Fruit fly (Drosophila melanogaster) whole organism, embryonic: ENCODE data around the gene DPCoAC.

ENCODE experiments used
- Asciz ChIP-seq: fragments of 200-800 bp; sonication (Bioruptor generic); optimal IDR thresholded peaks from 2 replicates; lab custom pipeline; 2017; ENCODE audit warnings: missing biosample characterization, mild to moderate bottlenecking, missing genetic modification characterization, missing genetic modification reagents
- Bgb ChIP-seq: fragments of 200-800 bp; sonication (Bioruptor generic); IDR thresholded peaks from 2 replicates; pipeline ENCODE4 v1.3.6; 2022; ENCODE audit warnings: missing biosample characterization, missing genetic modification characterization; ENCODE audit not compliant: partially characterized antibody
- CG10209 ChIP-seq: fragments of 200-800 bp; sonication (Bioruptor generic); optimal IDR thresholded peaks from 3 replicates; lab custom pipeline; 2017; ENCODE audit warnings: missing biosample characterization, mild to moderate bottlenecking, missing genetic modification characterization, missing genetic modification reagents
- CG13424 ChIP-seq: fragments of 200-800 bp; sonication (Bioruptor generic); optimal IDR thresholded peaks from 2 replicates; lab custom pipeline; 2019; ENCODE audit warnings: missing biosample characterization, mild to moderate bottlenecking, missing genetic modification characterization, moderate library complexity
- CG13624 ChIP-seq: fragments of 200-800 bp; sonication (Bioruptor generic); optimal IDR thresholded peaks from 2 replicates; lab custom pipeline; 2016; ENCODE audit warnings: missing biosample characterization, missing genetic modification characterization
- CG13894 ChIP-seq: fragments of 200-800 bp; sonication (Bioruptor generic); optimal IDR thresholded peaks from 3 replicates; lab custom pipeline; 2018; ENCODE audit warnings: missing biosample characterization, mild to moderate bottlenecking, missing genetic modification characterization, moderate library complexity
- CG15011 ChIP-seq: fragments of 200-800 bp; sonication (Bioruptor generic); optimal IDR thresholded peaks from 3 replicates; lab custom pipeline; 2018; ENCODE audit warnings: missing biosample characterization, mild to moderate bottlenecking, missing genetic modification characterization
- CG2116 ChIP-seq: fragments of 200-800 bp; sonication (Bioruptor generic); optimal IDR thresholded peaks from 3 replicates; lab custom pipeline; 2018; ENCODE audit warnings: missing biosample characterization, mild to moderate bottlenecking, missing genetic modification characterization
- CG2678 ChIP-seq: fragments of 200-800 bp; sonication (Bioruptor generic); optimal IDR thresholded peaks from 3 replicates; lab custom pipeline; 2019; ENCODE audit warnings: missing biosample characterization, mild to moderate bottlenecking, missing genetic modification characterization, moderate library complexity
- CG32532 ChIP-seq: fragments of 200-800 bp; sonication (Bioruptor generic); IDR thresholded peaks from 2 replicates; pipeline ENCODE4 v1.3.6; 2022; ENCODE audit warnings: missing biosample characterization, missing genetic modification characterization
- CG4328 ChIP-seq: fragments of 200-800 bp; sonication (Bioruptor generic); optimal IDR thresholded peaks from 3 replicates; lab custom pipeline; 2017; ENCODE audit warnings: missing biosample characterization, missing genetic modification reagents, missing genetic modification characterization
- CG4360 ChIP-seq: fragments of 200-800 bp; sonication (Bioruptor generic); IDR thresholded peaks from 2 replicates; pipeline ENCODE4 v1.3.6; 2022; ENCODE audit warnings: missing biosample characterization, missing genetic modification characterization
- CG4820 ChIP-seq: fragments of 200-800 bp; sonication (Bioruptor generic); optimal IDR thresholded peaks from 3 replicates; lab custom pipeline; 2016; ENCODE audit warnings: missing biosample characterization, missing genetic modification characterization
- CG6654 ChIP-seq: fragments of 200-800 bp; sonication (Bioruptor generic); optimal IDR thresholded peaks from 2 replicates; lab custom pipeline; 2017; ENCODE audit warnings: missing biosample characterization, mild to moderate bottlenecking, missing genetic modification characterization
- CG6813 ChIP-seq: fragments of 200-800 bp; sonication (Bioruptor generic); optimal IDR thresholded peaks from 2 replicates; lab custom pipeline; 2017; ENCODE audit warnings: missing biosample characterization, missing genetic modification characterization, mild to moderate bottlenecking, moderate library complexity, missing genetic modification reagents
- CG7786 ChIP-seq: fragments of 200-800 bp; sonication (Bioruptor generic); optimal IDR thresholded peaks from 2 replicates; lab custom pipeline; 2016; ENCODE audit warnings: missing biosample characterization, missing genetic modification characterization
- CG8290 ChIP-seq, 3 experiments: fragments of 200-800 bp; sonication (Bioruptor generic); optimal IDR thresholded peaks; 2 replicates each; lab custom pipeline; 2016 to 2019; ENCODE audit warnings: missing biosample characterization in 3 of 3, missing genetic modification characterization in 3 of 3, mild to moderate bottlenecking in 2 of 3, moderate library complexity in 1 of 3
- CG8924 ChIP-seq: fragments of 200-800 bp; optimal IDR thresholded peaks from 3 replicates; lab custom pipeline; 2019; ENCODE audit warnings: missing biosample characterization, mild to moderate bottlenecking, missing genetic modification characterization, moderate library complexity
- Deaf1 ChIP-seq: fragments of 200-800 bp; optimal IDR thresholded peaks from 3 replicates; lab custom pipeline; 2019; ENCODE audit warnings: missing biosample characterization, mild to moderate bottlenecking, missing genetic modification characterization, moderate library complexity
- Doc3 ChIP-seq: fragments of 200-800 bp; sonication (Bioruptor generic); IDR thresholded peaks from 3 replicates; pipeline ENCODE4 v1.3.6; 2022; ENCODE audit warnings: missing biosample characterization, missing genetic modification characterization; ENCODE audit not compliant: partially characterized antibody
- Dp ChIP-seq: fragments of 200-800 bp; sonication (Bioruptor generic); optimal IDR thresholded peaks from 2 replicates; lab custom pipeline; 2018; ENCODE audit warnings: missing biosample characterization, mild to moderate bottlenecking, missing genetic modification characterization, moderate library complexity
- Hey ChIP-seq: fragments of 200-800 bp; sonication (Bioruptor generic); optimal IDR thresholded peaks from 3 replicates; lab custom pipeline; 2018; ENCODE audit warnings: missing biosample characterization, mild to moderate bottlenecking, missing genetic modification characterization
- Hmx ChIP-seq: fragments of 200-800 bp; sonication (Bioruptor generic); optimal IDR thresholded peaks from 2 replicates; lab custom pipeline; 2016; ENCODE audit warnings: missing biosample characterization, missing genetic modification characterization
- MBD-R2 ChIP-seq: fragments of 200-800 bp; sonication (Bioruptor generic); IDR thresholded peaks from 2 replicates; pipeline ENCODE4 v1.3.6; 2022; ENCODE audit warnings: missing biosample characterization, missing genetic modification characterization
- MESR4 ChIP-seq: fragments of 200-800 bp; sonication (Bioruptor generic); optimal IDR thresholded peaks from 2 replicates; lab custom pipeline; 2018; ENCODE audit warnings: missing biosample characterization, mild to moderate bottlenecking, missing genetic modification characterization, moderate library complexity
- Nf-YC ChIP-seq: fragments of 200-800 bp; optimal IDR thresholded peaks from 3 replicates; lab custom pipeline; 2019; ENCODE audit warnings: missing biosample characterization, mild to moderate bottlenecking, missing genetic modification characterization, moderate library complexity
- Ptx1 ChIP-seq: fragments of 200-800 bp; sonication (Bioruptor generic); IDR thresholded peaks from 2 replicates; pipeline ENCODE4 v1.3.6; 2022; ENCODE audit warnings: missing biosample characterization, missing genetic modification characterization
- Side ChIP-seq: fragments of 200-800 bp; sonication (Bioruptor generic); optimal IDR thresholded peaks from 2 replicates; lab custom pipeline; 2016; ENCODE audit warnings: missing biosample characterization, missing genetic modification characterization
- Taf1 ChIP-seq: fragments of 200-800 bp; sonication (Bioruptor generic); IDR thresholded peaks from 2 replicates; pipeline ENCODE4 v1.3.6; 2022; ENCODE audit warnings: missing biosample characterization, missing genetic modification characterization
- ash1 ChIP-seq: fragments of 200-800 bp; sonication (Bioruptor generic); optimal IDR thresholded peaks from 2 replicates; lab custom pipeline; 2018; ENCODE audit warnings: missing biosample characterization, mild to moderate bottlenecking, missing genetic modification characterization
- ato ChIP-seq: fragments of 200-800 bp; sonication (Bioruptor generic); IDR thresholded peaks from 2 replicates; pipeline ENCODE4 v1.3.6; 2022; ENCODE audit warnings: missing biosample characterization, missing genetic modification characterization; ENCODE audit not compliant: partially characterized antibody
- bigmax ChIP-seq: fragments of 200-800 bp; sonication (Bioruptor generic); optimal IDR thresholded peaks from 2 replicates; lab custom pipeline; 2018; ENCODE audit warnings: missing biosample characterization, mild to moderate bottlenecking, missing genetic modification characterization
- cwo ChIP-seq: fragments of 200-800 bp; sonication (Bioruptor generic); optimal IDR thresholded peaks from 3 replicates; lab custom pipeline; 2017; ENCODE audit warnings: missing biosample characterization, missing genetic modification characterization, mild to moderate bottlenecking, moderate library complexity, missing genetic modification reagents
- gro ChIP-seq: fragments of 200-800 bp; sonication (Bioruptor generic); optimal IDR thresholded peaks from 2 replicates; lab custom pipeline; 2016; ENCODE audit warnings: missing biosample characterization, missing genetic modification characterization
- hth ChIP-seq: fragments of >200 bp; optimal IDR thresholded peaks from 2 replicates; lab custom pipeline; 2017; ENCODE audit warnings: inconsistent platforms
- lov ChIP-seq, 2 experiments: fragments of 200-800 bp in 1 of 2; fragments of >200 bp in 1 of 2; sonication (Bioruptor generic) in 1 of 2; IDR thresholded peaks in 1 of 2; optimal IDR thresholded peaks in 1 of 2; 2 replicates in 1 of 2; 3 replicates in 1 of 2; pipeline versions ENCODE4 v1.3.6 to Lab custom; 2017 to 2022; ENCODE audit warnings: missing biosample characterization in 1 of 2, missing genetic modification characterization in 1 of 2
- mam ChIP-seq: fragments of 200-800 bp; sonication (Bioruptor generic); optimal IDR thresholded peaks from 3 replicates; lab custom pipeline; 2016; ENCODE audit warnings: missing biosample characterization, missing genetic modification characterization
- nerfin-2 ChIP-seq: fragments of 200-800 bp; sonication (Bioruptor generic); IDR thresholded peaks from 2 replicates; pipeline ENCODE4 v1.3.6; 2022; ENCODE audit warnings: missing biosample characterization, missing genetic modification characterization; ENCODE audit not compliant: partially characterized antibody
- oc ChIP-seq: fragments of 200-800 bp; sonication (Bioruptor generic); optimal IDR thresholded peaks from 2 replicates; lab custom pipeline; 2018; ENCODE audit warnings: missing biosample characterization, mild to moderate bottlenecking, missing genetic modification characterization, moderate library complexity
- odd ChIP-seq: fragments of 200-800 bp; sonication (Bioruptor generic); optimal IDR thresholded peaks from 2 replicates; lab custom pipeline; 2017; ENCODE audit warnings: missing biosample characterization, mild to moderate bottlenecking, missing genetic modification characterization
- sc ChIP-seq, 3 experiments: fragments of >200 bp in 2 of 3; fragments of 200-800 bp in 1 of 3; sonication (Bioruptor generic) in 1 of 3; optimal IDR thresholded peaks; 2 replicates in 2 of 3; 3 replicates in 1 of 3; lab custom pipeline; 2017; ENCODE audit warnings: mild to moderate bottlenecking in 1 of 3, missing biosample characterization in 1 of 3, missing genetic modification characterization in 1 of 3, missing genetic modification reagents in 1 of 3
- scrt ChIP-seq: fragments of 200-800 bp; sonication (Bioruptor generic); optimal IDR thresholded peaks from 2 replicates; lab custom pipeline; 2018; ENCODE audit warnings: missing biosample characterization, mild to moderate bottlenecking, missing genetic modification characterization, moderate library complexity
- sna ChIP-seq: fragments of 200-800 bp; sonication (Bioruptor generic); IDR thresholded peaks from 2 replicates; pipeline ENCODE4 v1.3.6; 2022; ENCODE audit warnings: missing biosample characterization, missing genetic modification characterization; ENCODE audit not compliant: partially characterized antibody
- stc ChIP-seq: fragments of 200-800 bp; sonication (Bioruptor generic); IDR thresholded peaks from 2 replicates; pipeline ENCODE4 v1.3.6; 2022; ENCODE audit warnings: missing biosample characterization, missing genetic modification characterization
- ttk ChIP-seq: fragments of 200-800 bp; sonication (Bioruptor generic); IDR thresholded peaks from 2 replicates; pipeline ENCODE4 v2.1.2; 2022; ENCODE audit warnings: missing biosample characterization, missing genetic modification characterization
- unc-4 ChIP-seq: fragments of 200-800 bp; sonication (Bioruptor generic); IDR thresholded peaks from 2 replicates; pipeline ENCODE4 v1.3.6; 2022; ENCODE audit warnings: missing biosample characterization, missing genetic modification characterization; ENCODE audit not compliant: partially characterized antibody

The DPCoAC gene

dm6 chr3R:20576789-20577188 lies 19.3 kb upstream of the DPCoAC start, which contains the start of the genes TFAM and CG5412 (continued):
- TF ChIP-seq sc (optimal IDR thresholded peaks at IDR 0.05; lab: Kevin White, UChicago) (no peak), sc (GFP tag; optimal IDR thresholded peaks at IDR 0.05; lab: Kevin White, UChicago) (no peak), CG6813 (GFP tag; lab: Kevin White, UChicago) (peak; percentile 2), CG10209 (GFP tag; lab: Kevin White, UChicago) (no peak), Deaf1 (tag; lab: Kevin White, UChicago) (no peak), mam (no peak), CG4328 (no peak), Hmx (GFP tag; lab: Kevin White, UChicago) (no peak), ash1 (GFP tag; lab: Kevin White, UChicago) (no peak), CG8924 (tag; lab: Kevin White, UChicago) (no peak), unc-4 (peak; percentile 33; the same call in 1 of the 2 replicates), CG8290 (GFP tag; optimal IDR thresholded peaks at IDR 0.05; lab: Kevin White, UChicago) (no peak), CG8290 (tag; optimal IDR thresholded peaks at IDR 0.05; lab: Kevin White, UChicago) (no peak), Doc3 (GFP tag; lab: Robert Waterston, UW) (peak; percentile 23; the same call in 1 of the 3 replicates), Dp (GFP tag; lab: Kevin White, UChicago) (peak; percentile 38)

- TF ChIP-seq cwo (GFP tag; lab: Kevin White, UChicago) (peak; percentile 20), ato (GFP tag; lab: Robert Waterston, UW) (0 out of 2 replicates have a peak, but pooled peaks have one; percentile 12), CG6654 (GFP tag; lab: Kevin White, UChicago) (no peak), Taf1 (GFP tag; lab: Robert Waterston, UW) (no peak), Hey (tag; lab: Kevin White, UChicago) (peak; percentile 90), CG13894 (tag; lab: Kevin White, UChicago) (peak; percentile 73), CG15011 (GFP tag; lab: Kevin White, UChicago) (no peak), stc (GFP tag; lab: Robert Waterston, UW) (no peak), bigmax (GFP tag; lab: Kevin White, UChicago) (peak; percentile 56), nerfin-2 (GFP tag; lab: Robert Waterston, UW) (no peak), oc (no peak), Bgb (GFP tag; lab: Robert Waterston, UW) (peak; percentile 36; the same call in 1 of the 2 replicates), CG8924 (tag; lab: Kevin White, UChicago) (peak; percentile 12), ttk (GFP tag; lab: Robert Waterston, UW) (no peak), hth (no peak), CG4360 (peak; percentile 38; the same call in 1 of the 2 replicates), odd (GFP tag; lab: Kevin White, UChicago) (peak; percentile 22), Asciz (no peak), CG7786 (GFP tag; lab: Kevin White, UChicago) (no peak), gro (peak; percentile 49), CG4820 (GFP tag; lab: Kevin White, UChicago) (no peak), Nf-YC (tag; lab: Kevin White, UChicago) (peak; percentile 38), Ptx1 (GFP tag; lab: Robert Waterston, UW) (no peak), CG2678 (peak; percentile 38), CG13624 (GFP tag; lab: Kevin White, UChicago) (peak; percentile 11), CG2116 (GFP tag; lab: Kevin White, UChicago) (peak; percentile 2), Side (GFP tag; lab: Kevin White, UChicago) (peak; percentile 54), sna (GFP tag; lab: Robert Waterston, UW) (no peak), scrt (GFP tag; lab: Kevin White, UChicago) (peak; percentile 5), CG13424 (tag; lab: Kevin White, UChicago) (no peak), MESR4 (GFP tag; lab: Kevin White, UChicago) (peak; percentile 58), CG32532 (GFP tag; lab: Robert Waterston, UW) (peak; percentile 52; the same call in 1 of the 2 replicates), lov (optimal IDR thresholded peaks at IDR 0.05; lab: Kevin White, UChicago) (no peak), lov (GFP tag; IDR thresholded peaks at IDR 0.05; lab: Robert Waterston, UW) (0 out of 3 replicates have a peak, but pooled peaks have one; percentile 55), MBD-R2 (GFP tag; lab: Robert Waterston, UW) (peak; percentile 30; the same call in 1 of the 2 replicates)
These were observed 17.1 kb upstream of the DPCoAC start for dm6 chr3R:20574535-20574980.
